Worm (Caenorhabditis elegans) whole organism, midembryonic: ENCODE results near the gene srz-100.

Experiments used
- ztf-23 ChIP-seq: fragments of 200-800 bp; sonication (Bioruptor generic); IDR thresholded peaks from 2 replicates; pipeline ENCODE4 v1.3.6; 2022; ENCODE audit warnings: missing genetic modification reagents, missing genetic modification characterization, missing compliant biosample characterization

The srz-100 gene

DNA sequence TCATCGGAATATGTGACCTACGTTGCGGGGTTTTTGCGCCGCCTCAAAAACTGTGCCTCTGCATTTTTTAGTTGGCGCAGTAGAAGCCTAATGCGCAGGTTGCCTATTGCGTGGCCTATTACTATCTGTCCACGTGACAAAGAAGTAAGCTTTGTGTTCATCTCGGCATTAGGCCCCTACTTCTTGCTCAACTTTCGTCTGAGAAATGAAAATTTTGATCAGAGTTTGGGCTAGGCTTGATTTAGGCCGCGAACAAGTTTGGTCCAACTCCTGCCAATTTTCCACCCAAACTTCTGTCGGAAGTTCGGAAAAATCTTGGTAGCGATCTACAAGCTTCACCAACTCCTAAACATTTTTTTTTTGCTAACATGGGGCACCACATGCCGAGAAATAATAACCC lies 50.3 kb downstream of the srz-100 start:
- no peak for TF ChIP-seq ztf-23
